Fruit fly (Drosophila melanogaster) whole organism, embryonic: ENCODE data around the gene mRpL14.

Experiments
- Antp ChIP-seq: fragments of 200-800 bp; sonication (Bioruptor generic); optimal IDR thresholded peaks from 3 replicates; lab custom pipeline; 2016; ENCODE audit warnings: missing biosample characterization, missing genetic modification characterization
- BtbVII ChIP-seq: fragments of 200-800 bp; sonication (Bioruptor generic); optimal IDR thresholded peaks from 3 replicates; lab custom pipeline; 2017; ENCODE audit warnings: missing biosample characterization, mild to moderate bottlenecking, missing genetic modification characterization
- CG11093 ChIP-seq: fragments of 200-800 bp; sonication (Bioruptor generic); IDR thresholded peaks from 3 replicates; pipeline ENCODE4 v1.3.6; 2022; ENCODE audit warnings: missing biosample characterization, missing genetic modification characterization
- CG11398 ChIP-seq: fragments of 200-800 bp; sonication (Bioruptor generic); optimal IDR thresholded peaks from 2 replicates; lab custom pipeline; 2016; ENCODE audit warnings: missing biosample characterization, missing genetic modification characterization
- CG14441 ChIP-seq: fragments of 200-800 bp; sonication (Bioruptor generic); IDR thresholded peaks from 2 replicates; pipeline ENCODE4 v1.3.6; 2022; ENCODE audit warnings: missing biosample characterization, missing genetic modification characterization
- CG14710 ChIP-seq: fragments of 200-800 bp; sonication (Bioruptor generic); optimal IDR thresholded peaks from 3 replicates; lab custom pipeline; 2019; ENCODE audit warnings: missing biosample characterization, mild to moderate bottlenecking, missing genetic modification characterization, moderate library complexity
- CG1603 ChIP-seq: fragments of 200-800 bp; sonication (Bioruptor generic); optimal IDR thresholded peaks from 2 replicates; lab custom pipeline; 2019; ENCODE audit warnings: missing biosample characterization, mild to moderate bottlenecking, missing genetic modification characterization, moderate library complexity
- CG17612 ChIP-seq: fragments of 200-800 bp; sonication (Bioruptor generic); IDR thresholded peaks from 2 replicates; pipeline ENCODE4 v1.3.6; 2022; ENCODE audit warnings: missing biosample characterization, missing genetic modification characterization
- CG18262 ChIP-seq: fragments of 200-800 bp; optimal IDR thresholded peaks from 3 replicates; lab custom pipeline; 2019; ENCODE audit warnings: missing biosample characterization, mild to moderate bottlenecking, missing genetic modification characterization, moderate library complexity
- CG2199 ChIP-seq: fragments of 200-800 bp; sonication (Bioruptor generic); IDR thresholded peaks from 3 replicates; pipeline ENCODE4 v1.3.6; 2022; ENCODE audit warnings: missing biosample characterization, missing genetic modification characterization
- CG32532 ChIP-seq: fragments of 200-800 bp; sonication (Bioruptor generic); IDR thresholded peaks from 2 replicates; pipeline ENCODE4 v1.3.6; 2022; ENCODE audit warnings: missing biosample characterization, missing genetic modification characterization
- CG3995 ChIP-seq: fragments of 200-800 bp; sonication (Bioruptor generic); optimal IDR thresholded peaks from 3 replicates; lab custom pipeline; 2016; ENCODE audit warnings: missing biosample characterization, missing genetic modification characterization
- CG9817 ChIP-seq: fragments of 200-800 bp; sonication (Bioruptor generic); optimal IDR thresholded peaks from 2 replicates; lab custom pipeline; 2018; ENCODE audit warnings: missing biosample characterization, mild to moderate bottlenecking, missing genetic modification characterization, moderate library complexity
- H2.0 ChIP-seq: fragments of 200-800 bp; sonication (Bioruptor generic); IDR thresholded peaks from 2 replicates; pipeline ENCODE4 v1.3.6; 2022; ENCODE audit warnings: missing biosample characterization, missing genetic modification characterization
- HmgZ ChIP-seq: fragments of 200-800 bp; sonication (Bioruptor generic); optimal IDR thresholded peaks from 2 replicates; lab custom pipeline; 2018; ENCODE audit warnings: missing biosample characterization, mild to moderate bottlenecking, missing genetic modification characterization
- Hmr ChIP-seq: fragments of 200-800 bp; sonication (Bioruptor generic); optimal IDR thresholded peaks from 3 replicates; lab custom pipeline; 2017; ENCODE audit warnings: mild to moderate bottlenecking, missing biosample characterization, missing genetic modification reagents, missing genetic modification characterization
- Hr78 ChIP-seq, 2 experiments: fragments of 200-800 bp in 1 of 2; fragments of >200 bp in 1 of 2; sonication (Bioruptor generic) in 1 of 2; optimal IDR thresholded peaks; 2 replicates each; lab custom pipeline; 2017 to 2019; ENCODE audit warnings: missing biosample characterization in 2 of 2, missing genetic modification characterization in 2 of 2, mild to moderate bottlenecking in 1 of 2, moderate library complexity in 1 of 2
- Sox102F ChIP-seq: fragments of 200-800 bp; sonication (Bioruptor generic); optimal IDR thresholded peaks from 2 replicates; lab custom pipeline; 2018; ENCODE audit warnings: missing biosample characterization, mild to moderate bottlenecking, missing genetic modification characterization, moderate library complexity
- Tbp ChIP-seq: fragments of >200 bp; optimal IDR thresholded peaks from 2 replicates; lab custom pipeline; 2018; ENCODE audit warnings: missing biosample characterization, missing genetic modification characterization
- Usf ChIP-seq: fragments of 200-800 bp; sonication (Bioruptor generic); optimal IDR thresholded peaks from 2 replicates; lab custom pipeline; 2017; ENCODE audit warnings: missing genotype, missing biosample characterization, missing genetic modification characterization
- bab2 ChIP-seq: fragments of 200-800 bp; sonication (Bioruptor generic); optimal IDR thresholded peaks from 2 replicates; lab custom pipeline; 2016; ENCODE audit warnings: missing biosample characterization, missing genetic modification characterization
- dmrt99B ChIP-seq: fragments of 200-800 bp; sonication (Bioruptor generic); optimal IDR thresholded peaks from 2 replicates; lab custom pipeline; 2018; ENCODE audit warnings: missing biosample characterization, mild to moderate bottlenecking, missing genetic modification characterization, moderate library complexity
- fd102C ChIP-seq: fragments of 200-800 bp; sonication (Bioruptor generic); optimal IDR thresholded peaks from 2 replicates; lab custom pipeline; 2018; ENCODE audit warnings: missing biosample characterization, mild to moderate bottlenecking, missing genetic modification characterization, moderate library complexity
- fu2 ChIP-seq: fragments of 200-800 bp; sonication (Bioruptor generic); optimal IDR thresholded peaks from 2 replicates; lab custom pipeline; 2016; ENCODE audit warnings: missing biosample characterization, missing genetic modification characterization
- gfzf ChIP-seq: fragments of 200-800 bp; sonication (Bioruptor generic); optimal IDR thresholded peaks from 2 replicates; lab custom pipeline; 2016; ENCODE audit warnings: missing biosample characterization, mild to moderate bottlenecking, missing genetic modification characterization, moderate library complexity
- gt ChIP-seq: fragments of 200-800 bp; sonication (Bioruptor generic); IDR thresholded peaks from 2 replicates; pipeline ENCODE4 v1.3.6; 2022; ENCODE audit warnings: missing biosample characterization, missing genetic modification characterization
- ham ChIP-seq: fragments of 200-800 bp; sonication (Bioruptor generic); IDR thresholded peaks from 2 replicates; pipeline ENCODE4 v1.3.6; 2022; ENCODE audit warnings: missing biosample characterization, missing genetic modification characterization
- lola ChIP-seq, 3 experiments: fragments of >200 bp in 2 of 3; fragments of 200-800 bp in 1 of 3; sonication (Bioruptor generic) in 1 of 3; optimal IDR thresholded peaks; 2 replicates each; lab custom pipeline; 2017 to 2019; ENCODE audit warnings: missing biosample characterization in 3 of 3, missing genetic modification characterization in 3 of 3, mild to moderate bottlenecking in 1 of 3, moderate library complexity in 1 of 3
- pan ChIP-seq, 4 experiments: fragments of >200 bp in 3 of 4; fragments of 200-800 bp in 1 of 4; sonication (Bioruptor generic) in 1 of 4; optimal IDR thresholded peaks in 3 of 4; IDR thresholded peaks in 1 of 4; 2 replicates each; pipeline versions ENCODE4 v1.3.6 to Lab custom; 2017 to 2022; ENCODE audit warnings: missing biosample characterization in 2 of 4, missing genetic modification characterization in 2 of 4, mixed read lengths in 1 of 4
- pho ChIP-seq: fragments of 200-800 bp; sonication (Bioruptor generic); optimal IDR thresholded peaks from 2 replicates; lab custom pipeline; 2016; ENCODE audit warnings: missing biosample characterization, missing genetic modification characterization
- prd ChIP-seq, 3 experiments: fragments of >200 bp in 2 of 3; fragments of 200-800 bp in 1 of 3; sonication (Bioruptor generic) in 1 of 3; optimal IDR thresholded peaks in 2 of 3; IDR thresholded peaks in 1 of 3; 2 replicates in 2 of 3; 3 replicates in 1 of 3; pipeline versions ENCODE4 v1.3.6 to Lab custom; 2017 to 2022; ENCODE audit warnings: missing biosample characterization in 1 of 3, missing genetic modification characterization in 1 of 3
- pros ChIP-seq: fragments of 200-800 bp; sonication (Bioruptor generic); optimal IDR thresholded peaks from 3 replicates; lab custom pipeline; 2019; ENCODE audit warnings: missing biosample characterization, mild to moderate bottlenecking, missing genetic modification characterization, moderate library complexity
- sens ChIP-seq: fragments of 200-800 bp; sonication (Bioruptor generic); peaks from one replicate; lab custom pipeline; 2016; ENCODE audit warnings: missing biosample characterization, missing genetic modification characterization
- sima ChIP-seq: fragments of 200-800 bp; sonication (Bioruptor generic); optimal IDR thresholded peaks from 2 replicates; lab custom pipeline; 2016; ENCODE audit warnings: missing biosample characterization, missing genetic modification characterization
- slou ChIP-seq: fragments of 200-800 bp; sonication (Bioruptor generic); optimal IDR thresholded peaks from 3 replicates; lab custom pipeline; 2016; ENCODE audit warnings: missing biosample characterization, missing genetic modification characterization
- tgo ChIP-seq: fragments of 200-800 bp; sonication (Bioruptor generic); IDR thresholded peaks from 3 replicates; pipeline ENCODE4 v1.3.6; 2022; ENCODE audit warnings: missing biosample characterization, missing genetic modification characterization
- zfh2 ChIP-seq: fragments of 200-800 bp; sonication (Bioruptor generic); optimal IDR thresholded peaks from 2 replicates; lab custom pipeline; 2016; ENCODE audit warnings: missing biosample characterization, missing genetic modification characterization

The mRpL14 gene

dm6 chrX:2298708-2299370 lies 45.6 kb downstream of the mRpL14 start (continued):
- TF ChIP-seq Antp (GFP tag; lab: Kevin White, UChicago) (peak; percentile 79), tgo (GFP tag; lab: Robert Waterston, UW) (peak; percentile 67), pho (GFP tag; lab: Kevin White, UChicago) (no peak), CG11398 (GFP tag; lab: Kevin White, UChicago) (peak; percentile 71), CG9817 (tag; lab: Kevin White, UChicago) (peak; percentile 19), ham (GFP tag; lab: Robert Waterston, UW) (no peak), fd102C (GFP tag; lab: Kevin White, UChicago) (peak; percentile 90), fu2 (GFP tag; lab: Kevin White, UChicago) (peak; percentile 8), sima (peak; percentile 5), Tbp (GFP tag; lab: Kevin White, UChicago) (no peak), CG14710 (tag; lab: Kevin White, UChicago) (peak; percentile 83), CG14441 (GFP tag; lab: Robert Waterston, UW) (peak; percentile 73), Usf (peak; percentile 53), zfh2 (GFP tag; lab: Kevin White, UChicago) (no peak), bab2 (GFP tag; lab: Kevin White, UChicago) (peak; percentile 70), BtbVII (GFP tag; lab: Kevin White, UChicago) (peak; percentile 15), gfzf (GFP tag; lab: Kevin White, UChicago) (no peak), CG17612 (GFP tag; lab: Robert Waterston, UW) (0 out of 2 replicates have a peak, but pooled peaks have one; percentile 34), pros (GFP tag; lab: Kevin White, UChicago) (peak; percentile 78), CG3995 (GFP tag; lab: Kevin White, UChicago) (no peak), sens (GFP tag; lab: Kevin White, UChicago) (peak; percentile 99), Hmr (GFP tag; lab: Kevin White, UChicago) (peak; percentile 27), CG11093 (GFP tag; lab: Robert Waterston, UW) (peak; percentile 49; the same call in 1 of the 3 replicates), dmrt99B (tag; lab: Kevin White, UChicago) (peak; percentile 87), H2.0 (GFP tag; lab: Robert Waterston, UW) (peak; percentile 85), CG2199 (GFP tag; lab: Robert Waterston, UW) (peak; percentile 93), CG18262 (peak; percentile 93), slou (GFP tag; lab: Kevin White, UChicago) (no peak), prd (optimal IDR thresholded peaks at IDR 0.05; lab: Kevin White, UChicago) (no peak), prd (GFP tag; IDR thresholded peaks at IDR 0.05; lab: Robert Waterston, UW) (peak; percentile 89), CG1603 (peak; percentile 96), Sox102F (GFP tag; lab: Kevin White, UChicago) (peak; percentile 87), lola (GFP tag; optimal IDR thresholded peaks at IDR 0.05; lab: Kevin White, UChicago) (peak in 1 of 3 experiments; percentile 87), CG32532 (GFP tag; lab: Robert Waterston, UW) (peak; percentile 40; the same call in 1 of the 2 replicates), gt (GFP tag; lab: Robert Waterston, UW) (peak; percentile 74), pan (optimal IDR thresholded peaks at IDR 0.05; lab: Kevin White, UChicago) (no peak), pan (GFP tag; optimal IDR thresholded peaks at IDR 0.05 in 1 of 2, IDR thresholded peaks at IDR 0.05 in 1 of 2) (peak in 1 of 2 experiments; percentile 88), Hr78 (GFP tag; optimal IDR thresholded peaks at IDR 0.05; lab: Kevin White, UChicago) (peak in 1 of 2 experiments; percentile 58), HmgZ (tag; lab: Kevin White, UChicago) (peak; percentile 29)
